Fruit fly (Drosophila melanogaster) whole organism, embryonic: Measurements from ENCODE around the gene cd.

Source experiments
- Atf6 ChIP-seq: fragments of 200-800 bp; sonication (Bioruptor generic); IDR thresholded peaks from 2 replicates; pipeline ENCODE4 v1.3.6; 2022; ENCODE audit warnings: missing biosample characterization, missing genetic modification characterization
- CG12219 ChIP-seq: fragments of 200-800 bp; sonication (Bioruptor generic); optimal IDR thresholded peaks from 3 replicates; lab custom pipeline; 2018; ENCODE audit warnings: missing biosample characterization, mild to moderate bottlenecking, missing genetic modification characterization
- CG12942 ChIP-seq: fragments of 200-800 bp; sonication (Bioruptor generic); optimal IDR thresholded peaks from 3 replicates; lab custom pipeline; 2016; ENCODE audit warnings: missing biosample characterization, missing genetic modification characterization
- CG14050 ChIP-seq: fragments of 200-800 bp; sonication (Bioruptor generic); IDR thresholded peaks from 3 replicates; pipeline ENCODE4 v1.3.6; 2022; ENCODE audit warnings: missing biosample characterization, missing genetic modification characterization
- CG18011 ChIP-seq: fragments of 200-800 bp; sonication (Bioruptor generic); optimal IDR thresholded peaks from 2 replicates; lab custom pipeline; 2017; ENCODE audit warnings: missing biosample characterization, missing genetic modification characterization, mild to moderate bottlenecking, moderate library complexity, missing genotype
- CG30403 ChIP-seq: fragments of 200-800 bp; sonication (Bioruptor generic); optimal IDR thresholded peaks from 3 replicates; lab custom pipeline; 2016; ENCODE audit warnings: missing biosample characterization, missing genetic modification characterization
- CG32767 ChIP-seq: fragments of 200-800 bp; sonication (Bioruptor generic); IDR thresholded peaks from 2 replicates; pipeline ENCODE4 v1.3.6; 2022; ENCODE audit warnings: missing biosample characterization, missing genetic modification characterization
- CG32772 ChIP-seq: fragments of 200-800 bp; sonication (Bioruptor generic); IDR thresholded peaks from 2 replicates; pipeline ENCODE4 v1.3.6; 2022; ENCODE audit warnings: missing biosample characterization, missing genetic modification characterization
- CG3995 ChIP-seq: fragments of 200-800 bp; sonication (Bioruptor generic); optimal IDR thresholded peaks from 3 replicates; lab custom pipeline; 2016; ENCODE audit warnings: missing biosample characterization, missing genetic modification characterization
- CG4328 ChIP-seq: fragments of 200-800 bp; sonication (Bioruptor generic); optimal IDR thresholded peaks from 3 replicates; lab custom pipeline; 2017; ENCODE audit warnings: missing biosample characterization, missing genetic modification reagents, missing genetic modification characterization
- CG4360 ChIP-seq: fragments of 200-800 bp; sonication (Bioruptor generic); IDR thresholded peaks from 2 replicates; pipeline ENCODE4 v1.3.6; 2022; ENCODE audit warnings: missing biosample characterization, missing genetic modification characterization
- CG5953 ChIP-seq: fragments of 200-800 bp; sonication (Bioruptor generic); IDR thresholded peaks from 2 replicates; pipeline ENCODE4 v1.3.6; 2022; ENCODE audit warnings: missing biosample characterization, missing genetic modification characterization
- CG6272 ChIP-seq: fragments of 200-800 bp; sonication (Bioruptor generic); IDR thresholded peaks from 2 replicates; pipeline ENCODE4 v1.3.6; 2022; ENCODE audit warnings: missing biosample characterization, missing genetic modification characterization
- CG6791 ChIP-seq: fragments of 200-800 bp; sonication (Bioruptor generic); IDR thresholded peaks from 3 replicates; pipeline ENCODE4 v1.3.6; 2022; ENCODE audit warnings: missing biosample characterization, missing genetic modification characterization; ENCODE audit not compliant: partially characterized antibody
- CG7745 ChIP-seq: fragments of 200-800 bp; sonication (Bioruptor generic); optimal IDR thresholded peaks from 2 replicates; lab custom pipeline; 2018; ENCODE audit warnings: missing biosample characterization, mild to moderate bottlenecking, missing genetic modification characterization, moderate library complexity
- CG7839 ChIP-seq: fragments of 200-800 bp; sonication (Bioruptor generic); optimal IDR thresholded peaks from 3 replicates; lab custom pipeline; 2018; ENCODE audit warnings: missing biosample characterization, mild to moderate bottlenecking, missing genetic modification characterization, moderate library complexity
- CG8944 ChIP-seq: fragments of 200-800 bp; sonication (Bioruptor generic); optimal IDR thresholded peaks from 3 replicates; lab custom pipeline; 2016; ENCODE audit warnings: missing biosample characterization, missing genetic modification characterization
- CG9609 ChIP-seq: fragments of 200-800 bp; sonication (Bioruptor generic); optimal IDR thresholded peaks from 3 replicates; lab custom pipeline; 2016; ENCODE audit warnings: missing biosample characterization, missing genetic modification characterization
- CG9727 ChIP-seq: fragments of 200-800 bp; sonication (Bioruptor generic); optimal IDR thresholded peaks from 3 replicates; lab custom pipeline; 2017; ENCODE audit warnings: missing biosample characterization, mild to moderate bottlenecking, missing genetic modification characterization
- Deaf1 ChIP-seq: fragments of 200-800 bp; optimal IDR thresholded peaks from 3 replicates; lab custom pipeline; 2019; ENCODE audit warnings: missing biosample characterization, mild to moderate bottlenecking, missing genetic modification characterization, moderate library complexity
- Dip2 ChIP-seq: fragments of 200-800 bp; sonication (Bioruptor generic); IDR thresholded peaks from 2 replicates; pipeline ENCODE4 v1.3.6; 2022; ENCODE audit warnings: missing biosample characterization, missing genetic modification characterization
- E2f1 ChIP-seq: fragments of 200-800 bp; sonication (Bioruptor generic); IDR thresholded peaks from 2 replicates; pipeline ENCODE4 v1.3.6; 2022; ENCODE audit warnings: missing biosample characterization, missing genetic modification characterization
- Fer2 ChIP-seq: fragments of 200-800 bp; sonication (Bioruptor generic); optimal IDR thresholded peaks from 2 replicates; lab custom pipeline; 2018; ENCODE audit warnings: missing biosample characterization, mild to moderate bottlenecking, missing genetic modification characterization, moderate library complexity
- HLH54F ChIP-seq: fragments of 200-800 bp; sonication (Bioruptor generic); optimal IDR thresholded peaks from 3 replicates; lab custom pipeline; 2016; ENCODE audit warnings: missing biosample characterization, missing genetic modification characterization
- Hr3 ChIP-seq: fragments of 200-800 bp; sonication (Bioruptor generic); optimal IDR thresholded peaks from 3 replicates; lab custom pipeline; 2016; ENCODE audit warnings: missing biosample characterization, missing genetic modification characterization
- Jarid2 ChIP-seq: fragments of 200-800 bp; sonication (Bioruptor generic); optimal IDR thresholded peaks from 3 replicates; lab custom pipeline; 2017; ENCODE audit warnings: mild to moderate bottlenecking, missing biosample characterization, missing genetic modification reagents, missing genetic modification characterization
- Nf-YC ChIP-seq: fragments of 200-800 bp; optimal IDR thresholded peaks from 3 replicates; lab custom pipeline; 2019; ENCODE audit warnings: missing biosample characterization, mild to moderate bottlenecking, missing genetic modification characterization, moderate library complexity
- Six4 ChIP-seq: fragments of 200-800 bp; sonication (Bioruptor generic); optimal IDR thresholded peaks from 2 replicates; lab custom pipeline; 2016; ENCODE audit warnings: missing biosample characterization, missing genetic modification characterization
- Xrp1 ChIP-seq: fragments of 200-800 bp; sonication (Bioruptor generic); IDR thresholded peaks from 2 replicates; pipeline ENCODE4 v1.3.6; 2022; ENCODE audit warnings: missing biosample characterization, missing genetic modification characterization
- YL-1 ChIP-seq: fragments of 200-800 bp; sonication (Bioruptor generic); optimal IDR thresholded peaks from 3 replicates; lab custom pipeline; 2017; ENCODE audit warnings: missing biosample characterization, mild to moderate bottlenecking, missing genetic modification characterization
- abd-A ChIP-seq: fragments of 200-800 bp; sonication (Bioruptor generic); optimal IDR thresholded peaks from 3 replicates; lab custom pipeline; 2019; ENCODE audit warnings: missing biosample characterization, mild to moderate bottlenecking, missing genetic modification characterization, moderate library complexity
- chif ChIP-seq, 2 experiments: fragments of 200-800 bp; sonication (Bioruptor generic); optimal IDR thresholded peaks; 3 replicates each; lab custom pipeline; 2016; ENCODE audit warnings: missing biosample characterization in 2 of 2, missing genetic modification characterization in 2 of 2
- ewg ChIP-seq: fragments of 200-800 bp; sonication (Bioruptor generic); optimal IDR thresholded peaks from 3 replicates; lab custom pipeline; 2017; ENCODE audit warnings: mild to moderate bottlenecking, missing biosample characterization, missing genetic modification reagents, missing genetic modification characterization
- eyg ChIP-seq: fragments of 200-800 bp; sonication (Bioruptor generic); optimal IDR thresholded peaks from 3 replicates; lab custom pipeline; 2016; ENCODE audit warnings: missing biosample characterization, missing genetic modification characterization
- ken ChIP-seq: fragments of 200-800 bp; sonication (Bioruptor generic); IDR thresholded peaks from 3 replicates; pipeline ENCODE4 v1.3.6; 2022; ENCODE audit warnings: missing biosample characterization, missing genetic modification characterization
- lilli ChIP-seq: fragments of 200-800 bp; sonication (Bioruptor generic); optimal IDR thresholded peaks from 3 replicates; lab custom pipeline; 2016; ENCODE audit warnings: missing biosample characterization, missing genetic modification characterization
- mirr ChIP-seq: fragments of 200-800 bp; sonication (Bioruptor generic); optimal IDR thresholded peaks from 3 replicates; lab custom pipeline; 2018; ENCODE audit warnings: missing biosample characterization, mild to moderate bottlenecking, missing genetic modification characterization
- nom ChIP-seq: fragments of 200-800 bp; sonication (Bioruptor generic); optimal IDR thresholded peaks from 2 replicates; lab custom pipeline; 2017; ENCODE audit warnings: missing biosample characterization, missing genetic modification characterization, mild to moderate bottlenecking, moderate library complexity, missing genetic modification reagents
- oc ChIP-seq: fragments of 200-800 bp; sonication (Bioruptor generic); optimal IDR thresholded peaks from 2 replicates; lab custom pipeline; 2018; ENCODE audit warnings: missing biosample characterization, mild to moderate bottlenecking, missing genetic modification characterization, moderate library complexity
- onecut ChIP-seq: fragments of 200-800 bp; sonication (Bioruptor generic); IDR thresholded peaks from 2 replicates; pipeline ENCODE4 v1.3.6; 2022; ENCODE audit warnings: missing biosample characterization, missing genetic modification characterization
- otp ChIP-seq: fragments of 200-800 bp; sonication (Bioruptor generic); IDR thresholded peaks from 3 replicates; pipeline ENCODE4, ENCODE4 v1.3.6; 2022; ENCODE audit warnings: missing biosample characterization, missing genetic modification characterization
- pum ChIP-seq: fragments of 200-800 bp; sonication (Bioruptor generic); optimal IDR thresholded peaks from 2 replicates; lab custom pipeline; 2016; ENCODE audit warnings: missing biosample characterization, missing genetic modification characterization
- sisA ChIP-seq: fragments of 200-800 bp; sonication (Bioruptor generic); IDR thresholded peaks from 2 replicates; pipeline ENCODE4 v1.3.6; 2022; ENCODE audit warnings: missing biosample characterization, missing genetic modification characterization
- so ChIP-seq: fragments of 200-800 bp; sonication (Bioruptor generic); IDR thresholded peaks from 3 replicates; pipeline ENCODE4 v1.3.6; 2022; ENCODE audit warnings: missing biosample characterization, missing genetic modification characterization
- sug ChIP-seq: fragments of 200-800 bp; optimal IDR thresholded peaks from 2 replicates; lab custom pipeline; 2019; ENCODE audit warnings: missing biosample characterization, mild to moderate bottlenecking, missing genetic modification characterization, moderate library complexity
- ttk ChIP-seq: fragments of 200-800 bp; sonication (Bioruptor generic); IDR thresholded peaks from 2 replicates; pipeline ENCODE4 v2.1.2; 2022; ENCODE audit warnings: missing biosample characterization, missing genetic modification characterization
- unpg ChIP-seq: fragments of 200-800 bp; sonication (Bioruptor generic); optimal IDR thresholded peaks from 3 replicates; lab custom pipeline; 2018; ENCODE audit warnings: missing biosample characterization, mild to moderate bottlenecking, missing genetic modification characterization, moderate library complexity
- wdn ChIP-seq: fragments of 200-800 bp; sonication (Bioruptor generic); IDR thresholded peaks from 2 replicates; pipeline ENCODE4 v1.3.6; 2022; ENCODE audit warnings: missing biosample characterization, missing genetic modification characterization
- z ChIP-seq: fragments of 200-800 bp; sonication (Bioruptor generic); IDR thresholded peaks from 3 replicates; pipeline ENCODE4 v1.3.6; 2022; ENCODE audit warnings: missing biosample characterization, missing genetic modification characterization
- zfh2 ChIP-seq: fragments of 200-800 bp; sonication (Bioruptor generic); optimal IDR thresholded peaks from 2 replicates; lab custom pipeline; 2016; ENCODE audit warnings: missing biosample characterization, missing genetic modification characterization

Gene cd

DNA sequence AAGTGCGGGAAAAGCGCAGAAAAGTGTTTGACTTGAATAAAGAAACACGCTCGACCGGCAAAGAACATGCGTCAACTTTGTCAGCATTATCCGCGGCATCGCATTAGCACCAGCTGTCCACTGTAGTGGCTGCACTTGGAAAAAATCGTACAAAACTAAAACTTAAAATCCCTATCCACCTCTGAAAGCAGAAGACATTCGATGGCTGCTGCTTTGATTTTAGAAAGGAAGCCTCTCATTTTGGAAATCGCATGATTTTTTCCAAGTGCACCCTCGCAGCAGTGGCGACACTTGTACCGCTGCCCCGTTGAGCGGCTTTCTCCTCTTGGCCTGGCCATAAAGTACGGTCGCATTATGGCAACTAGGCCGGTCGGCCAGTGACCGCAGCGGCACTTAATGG, 30.5 kb upstream of the cd start (continued):
- TF ChIP-seq CG18011 (GFP tag; lab: Kevin White, UChicago) = peak; percentile 8
- peak; percentile 11 to 52 for TF ChIP-seq chif (GFP tag; optimal IDR thresholded peaks at IDR 0.05; lab: Kevin White, UChicago)
- TF ChIP-seq CG4328 (GFP tag; lab: Kevin White, UChicago) = no peak
- TF ChIP-seq nom (GFP tag; lab: Kevin White, UChicago) = no peak
- peak; percentile 37; the same call in 1 of the 2 replicates for TF ChIP-seq Xrp1 (GFP tag; lab: Robert Waterston, UW)
- peak; percentile 10 for TF ChIP-seq Six4
- TF ChIP-seq CG12219 (GFP tag; lab: Kevin White, UChicago) = peak; percentile 31
- peak; percentile 55 for TF ChIP-seq CG30403 (GFP tag; lab: Kevin White, UChicago)
- TF ChIP-seq sisA = peak; percentile 62
- no peak for TF ChIP-seq CG8944
- peak; percentile 16 for TF ChIP-seq HLH54F
- 0 out of 2 replicates have a peak, but pooled peaks have one; percentile 38 for TF ChIP-seq CG5953 (GFP tag; lab: Robert Waterston, UW)
- 0 out of 2 replicates have a peak, but pooled peaks have one; percentile 9 for TF ChIP-seq CG6272
- peak; percentile 26; the same call in 1 of the 2 replicates for TF ChIP-seq onecut (GFP tag; lab: Robert Waterston, UW)
- TF ChIP-seq lilli = peak; percentile 36
- no peak for TF ChIP-seq pum
- no peak for TF ChIP-seq CG6791 (GFP tag; lab: Robert Waterston, UW)
- no peak for TF ChIP-seq Dip2 (GFP tag; lab: Robert Waterston, UW)
- TF ChIP-seq CG32767 (GFP tag; lab: Robert Waterston, UW) = 0 out of 2 replicates have a peak, but pooled peaks have one; percentile 25
- TF ChIP-seq ewg (GFP tag; lab: Kevin White, UChicago) = peak; percentile 43
- TF ChIP-seq unpg (GFP tag; lab: Kevin White, UChicago) = peak; percentile 59
- TF ChIP-seq wdn = 0 out of 2 replicates have a peak, but pooled peaks have one; percentile 27
- TF ChIP-seq E2f1 (GFP tag; lab: Robert Waterston, UW) = 0 out of 2 replicates have a peak, but pooled peaks have one; percentile 33

DNA sequence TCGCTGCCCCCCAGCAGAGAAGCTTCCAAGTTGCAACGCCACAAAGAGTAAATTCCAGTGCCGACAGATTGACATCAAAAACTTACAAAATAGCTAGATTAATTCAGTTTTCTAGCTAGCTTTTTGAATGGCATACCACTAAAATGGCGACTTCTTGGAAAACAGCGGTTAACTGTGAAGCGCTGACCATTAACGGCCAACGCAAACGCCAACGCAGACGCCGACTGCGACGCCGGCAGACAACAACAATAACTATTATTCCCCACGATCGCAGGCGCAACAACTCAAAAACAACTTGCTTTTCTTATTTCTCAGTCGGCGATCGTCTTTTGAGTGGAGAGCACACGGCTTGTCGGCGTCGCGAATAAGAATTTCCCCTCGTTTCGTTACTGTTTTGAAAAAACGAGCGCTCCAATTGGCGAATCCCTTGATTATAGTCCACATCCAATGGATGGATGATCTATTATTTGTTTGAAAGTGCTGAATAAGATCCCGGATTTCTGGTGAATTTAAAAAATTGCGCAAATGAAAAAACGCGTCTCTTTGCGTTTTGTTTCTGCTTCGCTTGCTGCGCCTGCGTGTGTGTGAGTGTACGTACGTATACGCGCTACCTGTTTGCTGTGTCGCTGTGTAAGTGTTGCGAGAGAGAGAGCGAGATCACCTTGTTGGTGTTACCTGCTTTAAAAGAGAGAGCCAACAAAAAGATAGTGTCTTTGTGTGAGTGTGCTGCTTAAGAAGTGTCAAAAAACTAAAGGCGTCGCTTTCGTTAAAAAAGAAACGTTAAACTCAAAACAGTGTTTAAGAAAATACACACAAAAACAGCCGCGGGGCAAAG, 28.1 kb upstream of the cd start:
- TF ChIP-seq sug (tag; lab: Kevin White, UChicago) (peak; percentile 97), abd-A (tag; lab: Kevin White, UChicago) (peak; percentile 64), CG12942 (GFP tag; lab: Kevin White, UChicago) (no peak), CG32767 (GFP tag; lab: Robert Waterston, UW) (no peak), so (GFP tag; lab: Robert Waterston, UW) (no peak), Hr3 (no peak), Atf6 (GFP tag; lab: Robert Waterston, UW) (no peak), CG7745 (tag; lab: Kevin White, UChicago) (no peak), CG14050 (GFP tag; lab: Robert Waterston, UW) (no peak), CG4360 (GFP tag; lab: Robert Waterston, UW) (peak; percentile 81), Deaf1 (peak; percentile 43), CG3995 (GFP tag; lab: Kevin White, UChicago) (peak; percentile 9), YL-1 (GFP tag; lab: Kevin White, UChicago) (peak; percentile 35), otp (GFP tag; lab: Robert Waterston, UW) (no peak), mirr (GFP tag; lab: Kevin White, UChicago) (no peak), Fer2 (tag; lab: Kevin White, UChicago) (no peak), ttk (GFP tag; lab: Robert Waterston, UW) (no peak), z (GFP tag; lab: Robert Waterston, UW) (no peak), Jarid2 (GFP tag; lab: Kevin White, UChicago) (peak; percentile 95), Nf-YC (peak; percentile 24), CG9609 (GFP tag; lab: Kevin White, UChicago) (no peak), eyg (GFP tag; lab: Kevin White, UChicago) (no peak), zfh2 (no peak), CG32772 (GFP tag; lab: Robert Waterston, UW) (no peak), Xrp1 (GFP tag; lab: Robert Waterston, UW) (0 out of 2 replicates have a peak, but pooled peaks have one; percentile 19), ken (no peak), CG7839 (no peak), CG9727 (GFP tag; lab: Kevin White, UChicago) (no peak), oc (tag; lab: Kevin White, UChicago) (peak; percentile 12)
